Worm (Caenorhabditis elegans): ENCODE data around the gene Y48D7A.1.
A peak's percentile ranks its signal among the peaks of the same experiment; 100 is the strongest.

Gene Y48D7A.1

DNA sequence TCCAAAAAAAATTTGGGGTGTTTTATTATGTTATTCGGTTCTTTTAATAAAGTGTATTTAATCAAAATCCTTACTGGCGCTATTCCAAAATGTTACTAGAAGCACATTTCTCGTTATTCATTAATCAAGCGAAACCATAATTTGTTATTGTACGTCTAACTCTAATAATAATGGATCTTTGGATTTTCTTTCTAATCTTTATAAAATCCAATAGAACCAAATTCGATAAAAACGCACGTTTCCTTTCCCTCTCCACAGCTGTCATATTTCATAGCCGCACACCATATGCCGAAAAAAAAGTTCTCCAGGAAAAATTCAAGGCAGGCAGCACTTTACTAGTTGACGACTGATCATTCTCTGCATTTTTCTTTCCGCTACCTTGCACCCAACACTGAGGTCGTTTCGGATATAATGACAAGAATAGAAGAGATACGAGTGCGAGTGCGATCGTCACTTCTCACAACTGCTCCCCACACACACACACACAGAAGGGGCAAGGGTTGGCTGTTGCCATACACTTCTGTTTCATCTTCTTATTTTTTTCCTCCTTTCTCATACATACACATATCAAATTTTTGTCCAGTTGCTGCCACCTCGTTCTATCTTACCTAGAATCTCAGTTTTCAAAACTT lies 14.4 kb downstream of the Y48D7A.1 start:
- TF ChIP-seq cnd-1 (tag; optimal IDR thresholded peaks at IDR 0.05) (no peak), lin-32 (GFP tag; optimal IDR thresholded peaks at IDR 0.05) (no peak), lsy-2 (tag; optimal IDR thresholded peaks at IDR 0.05) (no peak), ces-1 (GFP tag; optimal IDR thresholded peaks at IDR 0.05) (peak; percentile 64), nhr-28 (tag; optimal IDR thresholded peaks at IDR 0.05) (no peak), nhr-2 (tag; optimal IDR thresholded peaks at IDR 0.05) (no peak), mab-5 (tag; optimal IDR thresholded peaks at IDR 0.05) (no peak), mep-1 (tag; optimal IDR thresholded peaks at IDR 0.05) (no peak), ceh-83 (GFP tag; optimal IDR thresholded peaks at IDR 0.05) (no peak), blmp-1 (tag; optimal IDR thresholded peaks at IDR 0.05) (no peak), hlh-1 (tag; optimal IDR thresholded peaks at IDR 0.05) (peak; percentile 78), elt-1 (tag; optimal IDR thresholded peaks at IDR 0.05; ENCODE audit: borderline replicate concordance, insufficient read depth) (no peak), mls-2 (tag; optimal IDR thresholded peaks at IDR 0.05) (no peak), zip-8 (tag; optimal IDR thresholded peaks at IDR 0.05) (no peak)

DNA sequence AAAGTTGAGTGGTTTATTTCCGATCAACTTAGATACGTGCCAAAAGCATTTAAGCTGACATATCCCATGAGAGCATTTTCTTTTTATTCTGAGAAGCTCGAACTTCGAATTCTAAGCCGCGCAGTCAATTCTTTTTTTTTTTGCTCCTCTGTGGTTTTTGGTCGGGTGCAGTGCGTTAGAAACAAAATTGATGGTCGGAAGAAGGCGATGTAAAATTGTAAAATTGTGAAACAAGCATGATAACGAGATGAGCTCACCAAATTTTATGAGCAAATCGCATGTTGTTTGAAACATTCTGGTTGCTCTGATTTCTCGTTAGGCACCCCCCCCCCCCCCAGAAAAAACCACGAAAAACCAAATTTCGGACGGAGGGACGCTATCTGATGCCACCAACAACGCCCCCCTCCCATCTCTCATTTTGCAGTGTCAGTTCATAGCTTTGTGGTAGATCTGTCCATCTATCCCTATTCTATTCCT lies 15.4 kb downstream of the Y48D7A.1 start, which contains the start of gene aqp-7:
TSS of gene aqp-7 (plus strand) at position 427 of the 477 bp plus-strand sequence.
- TF ChIP-seq bed-3 (GFP tag; optimal IDR thresholded peaks at IDR 0.05) (no peak), ces-1 (GFP tag; optimal IDR thresholded peaks at IDR 0.05) (peak; percentile 32)

DNA sequence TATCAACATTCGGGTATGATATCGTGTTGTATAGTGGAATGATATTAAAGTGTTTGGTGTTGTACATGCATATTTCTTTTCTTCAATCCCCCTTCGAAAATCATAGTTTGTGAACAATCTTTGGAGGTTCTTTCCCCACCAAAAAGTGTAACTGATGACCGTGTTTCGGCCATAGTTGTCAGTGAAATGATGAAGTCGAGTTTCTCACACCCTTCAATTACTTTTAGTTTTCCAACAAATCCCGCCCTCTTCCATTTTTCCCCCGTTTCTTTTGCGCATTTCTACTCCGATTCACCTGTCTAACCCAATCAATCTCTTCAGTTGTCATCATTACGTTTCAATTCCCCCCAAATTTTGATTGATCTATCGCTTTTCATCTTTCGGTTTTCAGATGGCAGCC lies 15.9 kb downstream of the Y48D7A.1 start:
- TF ChIP-seq blmp-1 (tag; optimal IDR thresholded peaks at IDR 0.05) (no peak), unc-62 (GFP tag; optimal IDR thresholded peaks at IDR 0.05) (peak; percentile 41)

DNA sequence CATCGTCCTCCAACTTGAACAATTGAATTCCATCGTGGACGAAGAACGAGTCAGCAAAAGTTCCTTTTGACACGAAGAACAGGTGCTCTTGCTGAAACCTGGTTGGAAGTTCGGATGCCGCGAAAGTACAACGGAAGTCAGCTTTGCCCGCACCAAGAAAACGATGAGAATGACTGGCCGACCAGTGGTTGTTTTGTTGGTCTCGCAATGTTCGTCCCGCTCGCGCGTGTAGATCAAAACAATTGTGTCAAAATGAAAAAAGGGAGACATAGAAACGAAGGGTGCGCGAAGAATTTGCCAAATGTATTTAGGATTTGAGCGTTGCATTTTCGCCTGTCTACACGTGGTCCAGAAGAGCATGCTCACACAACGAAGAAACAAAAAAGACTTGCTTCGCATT lies 19.7 kb downstream of the Y48D7A.1 start, which contains the start of gene M02F4.1:
TSS of gene M02F4.1 (minus strand) at position 101 of the 400 bp plus-strand sequence.
- TF ChIP-seq lsy-2 (tag; optimal IDR thresholded peaks at IDR 0.05), result no peak
- no peak for TF ChIP-seq lin-32 (GFP tag; optimal IDR thresholded peaks at IDR 0.05)
- no peak for TF ChIP-seq pha-4 (tag; optimal IDR thresholded peaks at IDR 0.05)
- TF ChIP-seq flh-1 (GFP tag; optimal IDR thresholded peaks at IDR 0.05), result no peak
- TF ChIP-seq nhr-12 (tag; optimal IDR thresholded peaks at IDR 0.05), result no peak
- no peak for TF ChIP-seq bed-3 (GFP tag; optimal IDR thresholded peaks at IDR 0.05)
- no peak for TF ChIP-seq lin-13 (tag; optimal IDR thresholded peaks at IDR 0.05)
- TF ChIP-seq mab-5 (tag; optimal IDR thresholded peaks at IDR 0.05), result no peak
- TF ChIP-seq elt-3 (tag; optimal IDR thresholded peaks at IDR 0.05), result no peak
- no peak for TF ChIP-seq unc-120 (tag; optimal IDR thresholded peaks at IDR 0.05; ENCODE audit: poor library complexity, severe bottlenecking)
- TF ChIP-seq ham-2 (GFP tag; optimal IDR thresholded peaks at IDR 0.05), result no peak

DNA sequence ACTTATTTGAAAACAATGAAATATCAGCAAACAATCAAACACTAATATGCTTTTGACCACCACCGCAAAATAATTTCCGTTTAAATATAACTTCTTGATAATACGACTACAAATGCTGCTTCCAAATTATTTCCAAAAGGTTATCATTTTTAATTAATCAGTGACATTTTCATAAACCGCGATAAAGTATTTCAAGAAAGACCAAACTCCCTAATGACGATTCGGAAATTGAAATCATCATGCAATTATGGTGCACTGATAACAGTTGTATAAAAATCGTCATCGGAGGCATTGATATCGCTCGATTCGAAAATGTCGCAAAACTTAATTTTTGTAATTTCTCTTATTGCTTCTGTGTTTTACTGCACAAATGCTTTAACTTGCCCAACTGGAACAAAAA lies 22.2 kb downstream of the Y48D7A.1 start, which contains the start of gene clec-265:
TSS of gene clec-265 (plus strand) at position 300 of the 400 bp plus-strand sequence.
- TF ChIP-seq flh-1 (GFP tag; optimal IDR thresholded peaks at IDR 0.05) (no peak), lsy-2 (tag; optimal IDR thresholded peaks at IDR 0.05) (no peak), zip-8 (tag; optimal IDR thresholded peaks at IDR 0.05) (no peak), ceh-39 (tag; optimal IDR thresholded peaks at IDR 0.05) (no peak), drap-1 (GFP tag; optimal IDR thresholded peaks at IDR 0.05) (no peak), sptf-1 (tag; optimal IDR thresholded peaks at IDR 0.05) (no peak), sem-2 (GFP tag; optimal IDR thresholded peaks at IDR 0.05) (no peak)

DNA sequence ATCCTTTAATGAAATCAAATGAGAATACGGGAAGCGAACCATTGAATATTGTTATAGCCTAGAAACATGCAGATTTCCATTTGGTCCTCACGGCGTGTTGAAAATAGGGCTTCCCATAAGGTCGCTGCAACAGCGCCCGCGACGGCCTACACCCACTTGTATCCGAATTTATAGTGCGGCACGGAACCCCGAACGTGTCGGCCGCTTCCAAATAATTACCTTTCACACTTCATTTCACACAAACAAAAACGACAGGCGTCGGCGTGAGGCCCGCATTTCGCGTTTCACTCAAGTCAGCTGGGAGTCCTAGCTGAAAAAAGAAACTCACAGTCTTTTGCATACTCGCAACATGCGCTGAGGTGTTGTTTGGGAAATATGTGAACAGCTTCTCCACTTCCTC lies 24.2 kb downstream of the Y48D7A.1 start:
- TF ChIP-seq drap-1 (GFP tag; optimal IDR thresholded peaks at IDR 0.05) (no peak), pha-4 (tag; optimal IDR thresholded peaks at IDR 0.05) (no peak), ham-2 (GFP tag; optimal IDR thresholded peaks at IDR 0.05) (no peak), ztf-11 (tag; optimal IDR thresholded peaks at IDR 0.05) (no peak), sem-2 (GFP tag; optimal IDR thresholded peaks at IDR 0.05) (no peak), snpc-4 (tag; optimal IDR thresholded peaks at IDR 0.05) (no peak), mep-1 (tag; optimal IDR thresholded peaks at IDR 0.05) (no peak)
